Fruit fly (Drosophila melanogaster): ENCODE measurements around the gene mrn.

mrn gene

DNA sequence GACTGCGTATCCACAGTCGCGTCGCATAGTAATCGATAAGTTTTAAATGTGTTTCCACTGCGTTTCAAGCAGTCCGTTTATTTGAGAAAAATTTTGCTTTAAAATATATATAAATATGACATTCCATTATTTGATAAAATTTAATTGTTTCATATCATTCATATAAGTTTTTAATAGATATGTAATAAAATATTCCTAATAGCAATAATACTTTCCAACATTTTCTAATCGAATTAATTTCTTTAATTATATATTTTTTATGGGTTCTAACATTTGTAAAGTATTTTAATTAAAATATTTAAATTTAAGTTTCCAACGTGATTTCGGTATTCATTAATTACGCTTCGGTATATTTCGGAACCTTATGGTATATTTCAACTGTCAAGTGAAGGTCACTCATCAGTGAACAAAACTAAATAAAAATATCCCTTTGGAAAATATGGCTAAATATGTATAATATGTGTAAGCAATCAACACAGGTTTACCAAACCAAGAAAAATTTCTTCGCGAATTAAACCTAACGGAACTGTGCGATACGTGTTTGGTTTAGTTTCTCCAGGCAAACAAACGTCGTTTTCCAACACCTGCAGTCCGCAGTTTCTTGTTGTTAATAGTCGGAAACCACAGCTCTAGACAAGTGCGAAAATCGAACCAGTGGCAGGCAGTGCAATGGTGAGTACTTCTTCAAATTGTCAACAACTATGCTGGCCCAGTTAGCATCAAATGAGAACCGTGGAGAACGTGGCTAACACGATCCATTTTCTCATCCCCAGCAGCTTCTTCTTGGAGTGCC, 17.1 kb downstream of the mrn start, which contains the start of the genes CG7739 and SCCRO (continued):
- TF ChIP-seq sna (GFP tag; IDR thresholded peaks at IDR 0.05; ENCODE audit: partially characterized antibody) (0 out of 2 replicates have a peak, but pooled peaks have one; percentile 48), ATbp (GFP tag; optimal IDR thresholded peaks at IDR 0.05) (no peak), ash1 (GFP tag; optimal IDR thresholded peaks at IDR 0.05) (no peak), CG32767 (GFP tag; IDR thresholded peaks at IDR 0.05) (peak; percentile 43; the same call in 1 of the 2 replicates), nau (GFP tag; optimal IDR thresholded peaks at IDR 0.05) (no peak), mam (GFP tag; optimal IDR thresholded peaks at IDR 0.05) (peak; percentile 42), h (optimal IDR thresholded peaks at IDR 0.05) (no peak), shn (GFP tag; optimal IDR thresholded peaks at IDR 0.05) (no peak), E2f2 (GFP tag; IDR thresholded peaks at IDR 0.05) (peak; percentile 52), CG14667 (GFP tag; IDR thresholded peaks at IDR 0.05) (0 out of 2 replicates have a peak, but pooled peaks have one; percentile 15), MESR4 (GFP tag; optimal IDR thresholded peaks at IDR 0.05) (peak; percentile 92), usp (GFP tag; optimal IDR thresholded peaks at IDR 0.05) (no peak), Rx (GFP tag; IDR thresholded peaks at IDR 0.05) (peak; percentile 52; the same call in 1 of the 2 replicates), kni (GFP tag; optimal IDR thresholded peaks at IDR 0.05) (no peak), Ets97D (GFP tag; optimal IDR thresholded peaks at IDR 0.05) (peak; percentile 30), da (GFP tag; optimal IDR thresholded peaks at IDR 0.05) (no peak), CG10366 (GFP tag; IDR thresholded peaks at IDR 0.05) (peak; percentile 70), mld (GFP tag; IDR thresholded peaks at IDR 0.05; ENCODE audit: partially characterized antibody) (no peak), CG11093 (GFP tag; IDR thresholded peaks at IDR 0.05) (no peak), CG7556 (GFP tag; optimal IDR thresholded peaks at IDR 0.05) (peak; percentile 33), CG30431 (GFP tag; optimal IDR thresholded peaks at IDR 0.05) (no peak), Fer2 (tag; optimal IDR thresholded peaks at IDR 0.05) (peak; percentile 56), Neu2 (GFP tag; optimal IDR thresholded peaks at IDR 0.05; ENCODE audit: borderline replicate concordance) (no peak), lilli (GFP tag; optimal IDR thresholded peaks at IDR 0.05) (peak; percentile 46), Fer3 (tag; optimal IDR thresholded peaks at IDR 0.05) (peak; percentile 77), CG14050 (GFP tag; IDR thresholded peaks at IDR 0.05) (peak; percentile 28; the same call in 1 of the 3 replicates), CHES-1-like (GFP tag; optimal IDR thresholded peaks at IDR 0.05) (peak; percentile 46), gcm2 (GFP tag; optimal IDR thresholded peaks at IDR 0.05) (no peak), CG17568 (GFP tag; optimal IDR thresholded peaks at IDR 0.05) (no peak), tio (GFP tag; optimal IDR thresholded peaks at IDR 0.05) (no peak), CG7987 (GFP tag; optimal IDR thresholded peaks at IDR 0.05) (no peak), HmgZ (tag; optimal IDR thresholded peaks at IDR 0.05) (peak; percentile 20), CG4282 (GFP tag; optimal IDR thresholded peaks at IDR 0.05) (no peak), B-H2 (GFP tag; optimal IDR thresholded peaks at IDR 0.05) (peak; percentile 49), CG15479 (GFP tag; optimal IDR thresholded peaks at IDR 0.05) (no peak), CG18262 (tag; optimal IDR thresholded peaks at IDR 0.05) (peak; percentile 70), HmgD (GFP tag; optimal IDR thresholded peaks at IDR 0.05) (no peak), cg (GFP tag; optimal IDR thresholded peaks at IDR 0.05) (no peak), CG10321 (GFP tag; IDR thresholded peaks at IDR 0.05) (no peak), Nf-YC (tag; optimal IDR thresholded peaks at IDR 0.05) (peak; percentile 61), CG11504 (tag; optimal IDR thresholded peaks at IDR 0.05) (no peak), crp (GFP tag; optimal IDR thresholded peaks at IDR 0.05) (peak in 1 of 2 experiments; percentile 70), sc (optimal IDR thresholded peaks at IDR 0.05) (no peak), sc (GFP tag; optimal IDR thresholded peaks at IDR 0.05) (no peak), dpn (GFP tag; optimal IDR thresholded peaks at IDR 0.05) (peak; percentile 22 to 23), Chrac-16 (GFP tag; optimal IDR thresholded peaks at IDR 0.05) (peak; percentile 53), CG4424 (GFP tag; optimal IDR thresholded peaks at IDR 0.05) (peak; percentile 54), inv (GFP tag; IDR thresholded peaks at IDR 0.05; ENCODE audit: partially characterized antibody) (peak; percentile 52; the same call in 1 of the 2 replicates), CG6765 (GFP tag; optimal IDR thresholded peaks at IDR 0.05) (no peak)

Data from whole organism, embryonic.